Worm (Caenorhabditis elegans) whole organism, young adult: ENCODE results near the gene EEED8.18.

Source experiments
- atf-7 ChIP-seq: sonication (generic microtip); optimal IDR thresholded peaks from 2 replicates; lab custom pipeline; 2017; ENCODE audit warnings: mild to moderate bottlenecking, missing genetic modification characterization, missing compliant biosample characterization
- ceh-27 ChIP-seq: fragments of 200-800 bp; sonication (Bioruptor generic); optimal IDR thresholded peaks from 2 replicates; lab custom pipeline; 2018; ENCODE audit warnings: mild to moderate bottlenecking, missing genetic modification characterization, moderate library complexity, missing compliant biosample characterization
- ekl-4 ChIP-seq: fragments of 200-800 bp; sonication (Bioruptor generic); IDR thresholded peaks from 2 replicates; pipeline ENCODE4 v1.3.6; 2022; ENCODE audit warnings: missing genetic modification reagents, missing genetic modification characterization, missing compliant biosample characterization
- lsl-1 ChIP-seq: fragments of 200-800 bp; sonication (Bioruptor generic); optimal IDR thresholded peaks from 2 replicates; lab custom pipeline; 2018; ENCODE audit warnings: mild to moderate bottlenecking, missing genetic modification characterization, moderate library complexity, missing compliant biosample characterization
- ztf-22 ChIP-seq: fragments of 200-800 bp; sonication (Bioruptor generic); optimal IDR thresholded peaks from 2 replicates; lab custom pipeline; 2018; ENCODE audit warnings: mild to moderate bottlenecking, missing genetic modification characterization, moderate library complexity, missing compliant biosample characterization

ce11 chrII:5460911-5461310 is 48.5 kb upstream of the EEED8.18 start:
- TF ChIP-seq lsl-1 (GFP tag; lab: Kevin White, UChicago) (no peak), ekl-4 (GFP tag; lab: Robert Waterston, UW) (no peak), ztf-22 (GFP tag; lab: Kevin White, UChicago) (no peak), ceh-27 (GFP tag; lab: Kevin White, UChicago) (no peak), atf-7 (tag; lab: Kevin White, UChicago) (no peak)
